Fruit fly (Drosophila melanogaster) whole organism, embryonic: ENCODE data around the gene Lon.
A peak's percentile ranks its signal among the peaks of the same experiment; 100 is the strongest.

Experiments used
- Bgb ChIP-seq: fragments of 200-800 bp; sonication (Bioruptor generic); IDR thresholded peaks from 2 replicates; pipeline ENCODE4 v1.3.6; 2022; ENCODE audit warnings: missing biosample characterization, missing genetic modification characterization; ENCODE audit not compliant: partially characterized antibody
- C15 ChIP-seq: fragments of 200-800 bp; sonication (Bioruptor generic); IDR thresholded peaks from 3 replicates; pipeline ENCODE4 v1.3.6; 2022; ENCODE audit warnings: missing biosample characterization, missing genetic modification characterization
- CG10543 ChIP-seq: fragments of 200-800 bp; sonication (Bioruptor generic); optimal IDR thresholded peaks from 3 replicates; lab custom pipeline; 2017; ENCODE audit warnings: missing biosample characterization, mild to moderate bottlenecking, missing genetic modification characterization, moderate library complexity
- CG11398 ChIP-seq: fragments of 200-800 bp; sonication (Bioruptor generic); optimal IDR thresholded peaks from 2 replicates; lab custom pipeline; 2016; ENCODE audit warnings: missing biosample characterization, missing genetic modification characterization
- CG12769 ChIP-seq: fragments of 200-800 bp; sonication (Bioruptor generic); optimal IDR thresholded peaks from 2 replicates; lab custom pipeline; 2019; ENCODE audit warnings: missing biosample characterization, mild to moderate bottlenecking, missing genetic modification characterization, moderate library complexity
- CG13424 ChIP-seq: fragments of 200-800 bp; sonication (Bioruptor generic); optimal IDR thresholded peaks from 2 replicates; lab custom pipeline; 2019; ENCODE audit warnings: missing biosample characterization, mild to moderate bottlenecking, missing genetic modification characterization, moderate library complexity
- CG13775 ChIP-seq: fragments of 200-800 bp; sonication (Bioruptor generic); optimal IDR thresholded peaks from 3 replicates; lab custom pipeline; 2017; ENCODE audit warnings: missing biosample characterization, mild to moderate bottlenecking, missing genetic modification characterization
- CG13894 ChIP-seq: fragments of 200-800 bp; sonication (Bioruptor generic); optimal IDR thresholded peaks from 3 replicates; lab custom pipeline; 2018; ENCODE audit warnings: missing biosample characterization, mild to moderate bottlenecking, missing genetic modification characterization, moderate library complexity
- CG15514 ChIP-seq: fragments of 200-800 bp; sonication (Bioruptor generic); optimal IDR thresholded peaks from 3 replicates; lab custom pipeline; 2017; ENCODE audit warnings: missing biosample characterization, missing genetic modification characterization, mild to moderate bottlenecking, moderate library complexity, missing genetic modification reagents
- CG1603 ChIP-seq: fragments of 200-800 bp; sonication (Bioruptor generic); optimal IDR thresholded peaks from 2 replicates; lab custom pipeline; 2019; ENCODE audit warnings: missing biosample characterization, mild to moderate bottlenecking, missing genetic modification characterization, moderate library complexity
- CG1647 ChIP-seq: fragments of 200-800 bp; sonication (Bioruptor generic); optimal IDR thresholded peaks from 3 replicates; lab custom pipeline; 2016; ENCODE audit warnings: missing biosample characterization, missing genetic modification characterization
- CG17802 ChIP-seq: fragments of 200-800 bp; sonication (Bioruptor generic); optimal IDR thresholded peaks from 2 replicates; lab custom pipeline; 2018; ENCODE audit warnings: missing biosample characterization, mild to moderate bottlenecking, missing genetic modification characterization, moderate library complexity
- CG18599 ChIP-seq: fragments of 200-800 bp; sonication (Bioruptor generic); optimal IDR thresholded peaks from 3 replicates; lab custom pipeline; 2017; ENCODE audit warnings: missing biosample characterization, missing genetic modification characterization, mild to moderate bottlenecking, moderate library complexity, missing genetic modification reagents
- CG2199 ChIP-seq: fragments of 200-800 bp; sonication (Bioruptor generic); IDR thresholded peaks from 3 replicates; pipeline ENCODE4 v1.3.6; 2022; ENCODE audit warnings: missing biosample characterization, missing genetic modification characterization
- CG31224 ChIP-seq: fragments of 200-800 bp; sonication (Bioruptor generic); IDR thresholded peaks from 2 replicates; pipeline ENCODE4 v1.3.6; 2022; ENCODE audit warnings: missing biosample characterization, missing genetic modification characterization
- CG3163 ChIP-seq: fragments of 200-800 bp; sonication (Bioruptor generic); optimal IDR thresholded peaks from 3 replicates; lab custom pipeline; 2016; ENCODE audit warnings: missing biosample characterization, missing genetic modification characterization
- CG34376 ChIP-seq: fragments of 200-800 bp; sonication (Bioruptor generic); optimal IDR thresholded peaks from 2 replicates; lab custom pipeline; 2018; ENCODE audit warnings: missing biosample characterization, mild to moderate bottlenecking, missing genetic modification characterization
- CG42726 ChIP-seq: fragments of 200-800 bp; sonication (Bioruptor generic); IDR thresholded peaks from 2 replicates; pipeline ENCODE4 v1.3.6; 2022; ENCODE audit warnings: missing biosample characterization, missing genetic modification characterization; ENCODE audit not compliant: partially characterized antibody
- CG6654 ChIP-seq: fragments of 200-800 bp; sonication (Bioruptor generic); optimal IDR thresholded peaks from 2 replicates; lab custom pipeline; 2017; ENCODE audit warnings: missing biosample characterization, mild to moderate bottlenecking, missing genetic modification characterization
- CG7839 ChIP-seq: fragments of 200-800 bp; sonication (Bioruptor generic); optimal IDR thresholded peaks from 3 replicates; lab custom pipeline; 2018; ENCODE audit warnings: missing biosample characterization, mild to moderate bottlenecking, missing genetic modification characterization, moderate library complexity
- CG8290 ChIP-seq, 3 experiments: fragments of 200-800 bp; sonication (Bioruptor generic); optimal IDR thresholded peaks; 2 replicates each; lab custom pipeline; 2016 to 2019; ENCODE audit warnings: missing biosample characterization in 3 of 3, missing genetic modification characterization in 3 of 3, mild to moderate bottlenecking in 2 of 3, moderate library complexity in 1 of 3
- CG8944 ChIP-seq: fragments of 200-800 bp; sonication (Bioruptor generic); optimal IDR thresholded peaks from 3 replicates; lab custom pipeline; 2016; ENCODE audit warnings: missing biosample characterization, missing genetic modification characterization
- CG9215 ChIP-seq: fragments of 200-800 bp; sonication (Bioruptor generic); IDR thresholded peaks from 2 replicates; pipeline ENCODE4 v1.3.6; 2022; ENCODE audit warnings: missing biosample characterization, missing genetic modification characterization
- CG9876 ChIP-seq: fragments of 200-800 bp; sonication (Bioruptor generic); optimal IDR thresholded peaks from 2 replicates; lab custom pipeline; 2016; ENCODE audit warnings: missing biosample characterization, missing genetic modification characterization
- CTCF ChIP-seq: fragments of 200-800 bp; sonication (Bioruptor generic); optimal IDR thresholded peaks from 2 replicates; lab custom pipeline; 2017; ENCODE audit warnings: missing biosample characterization, mild to moderate bottlenecking, missing genetic modification characterization, moderate library complexity
- Dref ChIP-seq: fragments of 200-800 bp; sonication (Bioruptor generic); IDR thresholded peaks from 2 replicates; pipeline ENCODE4 v1.3.6; 2022; ENCODE audit warnings: missing biosample characterization, missing genetic modification characterization
- Ets65A ChIP-seq: fragments of 200-800 bp; sonication (Bioruptor generic); peaks from one replicate; lab custom pipeline; 2016; ENCODE audit warnings: missing biosample characterization, missing genetic modification characterization
- HLH4C ChIP-seq: fragments of 200-800 bp; sonication (Bioruptor generic); IDR thresholded peaks from 3 replicates; pipeline ENCODE4 v1.3.6; 2022; ENCODE audit warnings: missing biosample characterization, missing genetic modification characterization; ENCODE audit not compliant: partially characterized antibody
- HLHmδ ChIP-seq: fragments of 200-800 bp; sonication (Bioruptor generic); optimal IDR thresholded peaks from 2 replicates; lab custom pipeline; 2018; ENCODE audit warnings: missing biosample characterization, mild to moderate bottlenecking, missing genetic modification characterization, moderate library complexity
- Med ChIP-seq: fragments of 200-800 bp; sonication (Bioruptor generic); peaks from one replicate; lab custom pipeline; 2016; ENCODE audit warnings: missing biosample characterization, missing genetic modification characterization, mild to moderate bottlenecking, inconsistent platforms, moderate library complexity
- Myb ChIP-seq: fragments of 200-800 bp; sonication (Bioruptor generic); optimal IDR thresholded peaks from 2 replicates; lab custom pipeline; 2016; ENCODE audit warnings: missing biosample characterization, missing genetic modification characterization
- Ravus ChIP-seq: fragments of 200-800 bp; sonication (Bioruptor generic); IDR thresholded peaks from 2 replicates; pipeline ENCODE4 v1.3.6; 2022; ENCODE audit warnings: missing biosample characterization, missing genetic modification characterization
- Sox100B ChIP-seq: fragments of 200-800 bp; sonication (Bioruptor generic); optimal IDR thresholded peaks from 3 replicates; lab custom pipeline; 2018; ENCODE audit warnings: missing biosample characterization, mild to moderate bottlenecking, missing genetic modification characterization
- Ssrp ChIP-seq: fragments of 200-800 bp; sonication (Bioruptor generic); optimal IDR thresholded peaks from 2 replicates; lab custom pipeline; 2018; ENCODE audit warnings: missing biosample characterization, mild to moderate bottlenecking, missing genetic modification characterization, moderate library complexity
- YL-1 ChIP-seq: fragments of 200-800 bp; sonication (Bioruptor generic); optimal IDR thresholded peaks from 3 replicates; lab custom pipeline; 2017; ENCODE audit warnings: missing biosample characterization, mild to moderate bottlenecking, missing genetic modification characterization
- amos ChIP-seq: fragments of 200-800 bp; sonication (Bioruptor generic); IDR thresholded peaks from 2 replicates; pipeline ENCODE4 v1.3.6; 2022; ENCODE audit warnings: missing biosample characterization, missing genetic modification characterization; ENCODE audit not compliant: partially characterized antibody
- cas ChIP-seq: fragments of 200-800 bp; sonication (Bioruptor generic); IDR thresholded peaks from 2 replicates; pipeline ENCODE4 v1.3.6; 2022; ENCODE audit warnings: missing biosample characterization, missing genetic modification characterization
- caup ChIP-seq: fragments of 200-800 bp; sonication (Bioruptor generic); optimal IDR thresholded peaks from 3 replicates; lab custom pipeline; 2017; ENCODE audit warnings: missing biosample characterization, mild to moderate bottlenecking, missing genetic modification characterization, moderate library complexity; ENCODE audit not compliant: severe bottlenecking
- chinmo ChIP-seq: fragments of 200-800 bp; sonication (Bioruptor generic); IDR thresholded peaks from 4 replicates; pipeline ENCODE4 v1.3.6; 2022; ENCODE audit warnings: missing biosample characterization, missing genetic modification characterization; ENCODE audit not compliant: partially characterized antibody
- crc ChIP-seq: fragments of 200-800 bp; sonication (Bioruptor generic); optimal IDR thresholded peaks from 2 replicates; lab custom pipeline; 2016; ENCODE audit warnings: missing biosample characterization, missing genetic modification characterization
- fd64A ChIP-seq: fragments of 200-800 bp; sonication (Bioruptor generic); optimal IDR thresholded peaks from 3 replicates; lab custom pipeline; 2018; ENCODE audit warnings: missing biosample characterization, mild to moderate bottlenecking, missing genetic modification characterization
- hb ChIP-seq: fragments of 200-800 bp; sonication (Bioruptor generic); IDR thresholded peaks from 3 replicates; pipeline ENCODE4 v1.3.6; 2022; ENCODE audit warnings: missing biosample characterization, missing genetic modification characterization; ENCODE audit not compliant: partially characterized antibody
- inv ChIP-seq: fragments of 200-800 bp; sonication (Bioruptor generic); IDR thresholded peaks from 2 replicates; pipeline ENCODE4 v1.3.6; 2022; ENCODE audit warnings: missing biosample characterization, missing genetic modification characterization; ENCODE audit not compliant: partially characterized antibody
- knrl ChIP-seq: fragments of 200-800 bp; sonication (Bioruptor generic); IDR thresholded peaks from 3 replicates; pipeline ENCODE4 v1.3.6; 2022; ENCODE audit warnings: missing biosample characterization, missing genetic modification characterization; ENCODE audit not compliant: partially characterized antibody
- odd ChIP-seq: fragments of 200-800 bp; sonication (Bioruptor generic); optimal IDR thresholded peaks from 2 replicates; lab custom pipeline; 2017; ENCODE audit warnings: missing biosample characterization, mild to moderate bottlenecking, missing genetic modification characterization
- shn ChIP-seq: fragments of 200-800 bp; sonication (Bioruptor generic); optimal IDR thresholded peaks from 3 replicates; lab custom pipeline; 2016; ENCODE audit warnings: missing biosample characterization, missing genetic modification characterization
- stwl ChIP-seq: fragments of 200-800 bp; sonication (Bioruptor generic); optimal IDR thresholded peaks from 3 replicates; lab custom pipeline; 2018; ENCODE audit warnings: missing biosample characterization, mild to moderate bottlenecking, missing genetic modification characterization, moderate library complexity
- tap ChIP-seq: fragments of 200-800 bp; optimal IDR thresholded peaks from 3 replicates; lab custom pipeline; 2019; ENCODE audit warnings: missing biosample characterization, mild to moderate bottlenecking, missing genetic modification characterization, moderate library complexity
- zf30C ChIP-seq: fragments of 200-800 bp; sonication (Bioruptor generic); optimal IDR thresholded peaks from 3 replicates; lab custom pipeline; 2018; ENCODE audit warnings: missing biosample characterization, mild to moderate bottlenecking, missing genetic modification characterization

Gene Lon

DNA sequence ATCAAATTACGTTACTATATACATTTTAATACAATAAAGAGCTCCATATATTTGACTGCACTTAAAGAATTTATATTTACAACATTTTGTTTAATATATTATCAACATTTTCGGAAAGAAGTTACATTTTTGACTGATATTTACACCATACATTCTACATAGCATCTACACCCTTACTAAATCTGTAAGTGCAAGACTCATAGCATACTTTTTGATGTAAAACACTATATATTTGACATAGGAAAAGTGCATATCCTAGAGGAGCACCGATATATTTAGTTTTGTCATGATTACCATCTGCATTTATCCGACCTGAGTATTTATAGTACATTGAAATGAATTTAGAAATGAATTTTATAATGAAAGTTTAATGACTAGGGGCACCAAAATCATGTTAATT, 43.0 kb downstream of the Lon start:
- peak; percentile 55 for TF ChIP-seq knrl (GFP tag; lab: Robert Waterston, UW)
- TF ChIP-seq CG42726 (GFP tag; lab: Robert Waterston, UW), result 0 out of 2 replicates have a peak, but pooled peaks have one; percentile 12
- no peak for TF ChIP-seq fd64A
- no peak for TF ChIP-seq CG17802
- TF ChIP-seq tap (tag; lab: Kevin White, UChicago), result no peak
- TF ChIP-seq stwl (tag; lab: Kevin White, UChicago), result peak; percentile 14
- peak; percentile 60; the same call in 1 of the 2 replicates for TF ChIP-seq amos (GFP tag; lab: Robert Waterston, UW)
- peak; percentile 69 for TF ChIP-seq CTCF (GFP tag; lab: Kevin White, UChicago)
- TF ChIP-seq Bgb (GFP tag; lab: Robert Waterston, UW), result peak; percentile 54
- TF ChIP-seq CG9215 (GFP tag; lab: Robert Waterston, UW), result no peak
- peak; percentile 9 for TF ChIP-seq CG1603
- TF ChIP-seq CG13775 (GFP tag; lab: Kevin White, UChicago), result no peak
- TF ChIP-seq CG1647 (GFP tag; lab: Kevin White, UChicago), result no peak
- peak; percentile 68; the same call in 1 of the 3 replicates for TF ChIP-seq CG2199 (GFP tag; lab: Robert Waterston, UW)
- TF ChIP-seq, all 482 proteins: peak for 8

DNA sequence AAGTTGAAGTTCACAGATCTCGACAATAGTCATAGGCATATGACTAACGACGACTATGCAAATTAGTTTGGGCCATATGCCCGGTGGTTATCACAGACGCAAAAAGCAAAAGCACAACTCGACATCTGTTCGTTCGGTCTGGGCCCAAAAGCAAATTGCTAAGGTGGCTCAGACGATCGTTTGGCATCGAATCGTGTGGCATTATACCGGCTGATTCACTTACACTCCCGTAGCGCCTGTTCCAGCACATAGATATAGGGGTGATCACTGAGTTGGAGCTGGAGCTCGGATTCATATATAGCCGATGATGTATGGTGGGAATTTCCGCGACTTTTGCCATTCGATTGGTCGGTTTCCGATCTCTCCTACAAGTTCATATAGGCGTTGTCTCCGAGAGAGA, 45.9 kb downstream of the Lon start:
- no peak for TF ChIP-seq C15 (GFP tag; lab: Robert Waterston, UW)
- peak; percentile 69; the same call in 1 of the 4 replicates for TF ChIP-seq chinmo (GFP tag; lab: Robert Waterston, UW)
- TF ChIP-seq CG12769 (tag; lab: Kevin White, UChicago), result peak; percentile 75
- no peak for TF ChIP-seq CG15514
- peak; percentile 48 for TF ChIP-seq Med (GFP tag; lab: Kevin White, UChicago)
- TF ChIP-seq Ravus, result no peak
- no peak for TF ChIP-seq CG7839 (tag; lab: Kevin White, UChicago)
- TF ChIP-seq Dref (GFP tag; lab: Robert Waterston, UW), result no peak
- TF ChIP-seq CG34376 (GFP tag; lab: Kevin White, UChicago), result no peak
- TF ChIP-seq inv (GFP tag; lab: Robert Waterston, UW), result no peak
- no peak for TF ChIP-seq odd (GFP tag; lab: Kevin White, UChicago)
- no peak for TF ChIP-seq caup (GFP tag; lab: Kevin White, UChicago)
- no peak for TF ChIP-seq CG18599 (GFP tag; lab: Kevin White, UChicago)
- TF ChIP-seq hb, result no peak
- TF ChIP-seq CG13424 (tag; lab: Kevin White, UChicago), result no peak
- TF ChIP-seq cas (GFP tag; lab: Robert Waterston, UW), result no peak
- TF ChIP-seq Sox100B (GFP tag; lab: Kevin White, UChicago), result no peak
- TF ChIP-seq CG31224, result no peak
- peak; percentile 53 for TF ChIP-seq Ets65A (GFP tag; lab: Kevin White, UChicago)
- no peak for TF ChIP-seq CG3163 (GFP tag; lab: Kevin White, UChicago)
- TF ChIP-seq CG8290 (GFP tag; optimal IDR thresholded peaks at IDR 0.05; lab: Kevin White, UChicago), result no peak
- TF ChIP-seq CG8290 (tag; optimal IDR thresholded peaks at IDR 0.05; lab: Kevin White, UChicago), result no peak
- no peak for TF ChIP-seq CG11398 (GFP tag; lab: Kevin White, UChicago)
- no peak for TF ChIP-seq HLH4C (GFP tag; lab: Robert Waterston, UW)
- no peak for TF ChIP-seq Ssrp
- no peak for TF ChIP-seq Myb (GFP tag; lab: Kevin White, UChicago)
- no peak for TF ChIP-seq zf30C (GFP tag; lab: Kevin White, UChicago)
- no peak for TF ChIP-seq YL-1 (GFP tag; lab: Kevin White, UChicago)
- no peak for TF ChIP-seq crc (GFP tag; lab: Kevin White, UChicago)
- no peak for TF ChIP-seq CG6654
- peak; percentile 100 for TF ChIP-seq CG13894 (tag; lab: Kevin White, UChicago)
- TF ChIP-seq CG10543 (GFP tag; lab: Kevin White, UChicago), result peak; percentile 3
- TF ChIP-seq shn (GFP tag; lab: Kevin White, UChicago), result no peak
- TF ChIP-seq CG9876 (GFP tag; lab: Kevin White, UChicago), result no peak
- TF ChIP-seq CG8944 (GFP tag; lab: Kevin White, UChicago), result no peak
- no peak for TF ChIP-seq HLHmδ (GFP tag; lab: Kevin White, UChicago)
- TF ChIP-seq CG2199 (GFP tag; lab: Robert Waterston, UW), result peak; percentile 71; the same call in 1 of the 3 replicates
